Worm (Caenorhabditis elegans): ENCODE results near the gene C28H8.8.

The C28H8.8 gene

DNA sequence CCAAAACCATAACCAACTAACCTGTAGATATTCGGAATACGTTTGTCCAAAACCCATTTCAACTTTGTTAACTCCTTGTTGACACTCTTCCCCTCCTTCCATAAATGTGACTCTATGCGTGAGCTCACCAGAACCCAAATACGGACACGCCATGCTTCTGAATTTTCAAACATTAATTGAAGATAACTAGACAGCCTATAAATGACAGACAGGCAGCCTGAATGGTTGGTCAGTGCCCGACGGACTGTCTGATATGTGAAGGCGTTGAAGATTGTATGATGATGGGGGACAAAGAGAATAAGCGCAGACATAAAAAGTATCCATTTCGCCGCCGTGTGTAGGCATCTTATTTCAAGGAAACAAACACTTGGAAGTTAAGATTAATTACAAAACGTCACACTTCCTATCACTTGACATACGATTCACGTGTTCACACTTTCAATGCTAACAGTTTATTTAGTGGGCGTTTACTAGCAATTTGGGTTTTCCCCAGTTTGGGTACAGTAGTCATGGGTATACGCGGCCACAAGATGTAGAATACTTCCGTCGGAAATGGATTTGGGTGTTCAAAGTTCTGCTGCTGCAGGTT is 31.3 kb upstream of the C28H8.8 start, which contains the start of the genes tdo-2 and C28H8.2:
Gene tdo-2, minus strand, starts transcription at position 157 of the 589 bp plus-strand sequence.
Gene C28H8.2, plus strand, starts transcription at position 524 of the 589 bp plus-strand sequence.
- TF ChIP-seq zip-2 (tag; optimal IDR thresholded peaks at IDR 0.05) = no peak
- TF ChIP-seq mxl-2 (GFP tag; conservative IDR thresholded peaks at IDR 0.05) = no peak
- TF ChIP-seq skn-1 (tag; optimal IDR thresholded peaks at IDR 0.05) = no peak
- no peak for TF ChIP-seq ZK546.5 (tag; optimal IDR thresholded peaks at IDR 0.05)
- peak; percentile 81 for TF ChIP-seq ceh-20 (GFP tag; IDR thresholded peaks at IDR 0.05)
- TF ChIP-seq nhr-6 (tag; optimal IDR thresholded peaks at IDR 0.05) = no peak
- peak; percentile 0 for TF ChIP-seq nhr-10 (tag; optimal IDR thresholded peaks at IDR 0.05)
- peak; percentile 70 for TF ChIP-seq nhr-25 (tag; optimal IDR thresholded peaks at IDR 0.05; ENCODE audit: borderline replicate concordance, insufficient read depth)
- no peak for TF ChIP-seq ceh-62 (tag; optimal IDR thresholded peaks at IDR 0.05)
- TF ChIP-seq F49E8.2 (tag; optimal IDR thresholded peaks at IDR 0.05; ENCODE audit: borderline replicate concordance) = no peak
- TF ChIP-seq nhr-28 (tag; optimal IDR thresholded peaks at IDR 0.05) = peak; percentile 85
- peak; percentile 38 to 85 for TF ChIP-seq mdl-1 (tag; optimal IDR thresholded peaks at IDR 0.05)
- peak; percentile 84 for TF ChIP-seq hlh-30 (tag; optimal IDR thresholded peaks at IDR 0.05; ENCODE audit: insufficient read depth)
- TF ChIP-seq tra-1 (GFP tag; IDR thresholded peaks at IDR 0.05) = peak; percentile 55; the same call in 1 of the 2 replicates
- TF ChIP-seq pha-4 (GFP tag; IDR thresholded peaks at IDR 0.05) = no peak
- no peak for TF ChIP-seq pha-4 (tag; optimal IDR thresholded peaks at IDR 0.05)
- no peak for TF ChIP-seq F37D6.2 (tag; optimal IDR thresholded peaks at IDR 0.05)
- no peak for TF ChIP-seq duxl-1 (tag; optimal IDR thresholded peaks at IDR 0.05; ENCODE audit: poor library complexity)
- no peak for TF ChIP-seq ztf-11 (tag; optimal IDR thresholded peaks at IDR 0.05)
- no peak for TF ChIP-seq dmd-9 (GFP tag; IDR thresholded peaks at IDR 0.05)
- TF ChIP-seq dve-1 (tag; optimal IDR thresholded peaks at IDR 0.05; ENCODE audit: insufficient read depth) = peak; percentile 60
- no peak for TF ChIP-seq lir-3 (tag; optimal IDR thresholded peaks at IDR 0.05)
- TF ChIP-seq ama-1 (optimal IDR thresholded peaks at IDR 0.05) = peak; percentile 56
- TF ChIP-seq ces-1 (GFP tag; optimal IDR thresholded peaks at IDR 0.05) = no peak
- peak; percentile 84 for TF ChIP-seq cey-2 (tag; optimal IDR thresholded peaks at IDR 0.05; ENCODE audit: borderline replicate concordance, insufficient read depth)
- peak; percentile 85 for TF ChIP-seq nhr-48 (tag; optimal IDR thresholded peaks at IDR 0.05)
- TF ChIP-seq mep-1 (tag; optimal IDR thresholded peaks at IDR 0.05) = peak; percentile 29
- no peak for TF ChIP-seq snpc-1.2 (GFP tag; IDR thresholded peaks at IDR 0.05)
- no peak for TF ChIP-seq set-16 (GFP tag; IDR thresholded peaks at IDR 0.05)
- no peak for TF ChIP-seq nhr-42 (GFP tag; IDR thresholded peaks at IDR 0.05)
- peak in 1 of 2 experiments; percentile 99 for TF ChIP-seq unc-62 (GFP tag; optimal IDR thresholded peaks at IDR 0.05 in 1 of 2)
- no peak for TF ChIP-seq unc-62 (tag; optimal IDR thresholded peaks at IDR 0.05)
- TF ChIP-seq mxl-3 (GFP tag; optimal IDR thresholded peaks at IDR 0.05) = peak; percentile 86
- TF ChIP-seq zip-11 (GFP tag; IDR thresholded peaks at IDR 0.05) = no peak
- no peak for TF ChIP-seq sdz-12 (GFP tag; optimal IDR thresholded peaks at IDR 0.05)
- no peak for TF ChIP-seq nhr-11 (tag; optimal IDR thresholded peaks at IDR 0.05)
- no peak for TF ChIP-seq Y75B8A.6 (GFP tag; IDR thresholded peaks at IDR 0.05)
- no peak for TF ChIP-seq madf-5 (GFP tag; IDR thresholded peaks at IDR 0.05)
- peak; percentile 6 for TF ChIP-seq dpl-1 (GFP tag; optimal IDR thresholded peaks at IDR 0.05)
- no peak for TF ChIP-seq lin-29 (GFP tag; IDR thresholded peaks at IDR 0.05)
- no peak for TF ChIP-seq nhr-111 (GFP tag; optimal IDR thresholded peaks at IDR 0.05)
- TF ChIP-seq spr-1 (tag; optimal IDR thresholded peaks at IDR 0.05) = no peak
- no peak for TF ChIP-seq tag-97 (GFP tag; IDR thresholded peaks at IDR 0.05)
- no peak for TF ChIP-seq daf-12 (tag; optimal IDR thresholded peaks at IDR 0.05)
- no peak for TF ChIP-seq Y48G9A.11 (GFP tag; IDR thresholded peaks at IDR 0.05)
- peak; percentile 44 for TF ChIP-seq gei-8 (GFP tag; optimal IDR thresholded peaks at IDR 0.05)
- TF ChIP-seq lin-38 (GFP tag; IDR thresholded peaks at IDR 0.05) = no peak
- peak; percentile 9; the same call in 1 of the 2 replicates for TF ChIP-seq T26A8.4 (GFP tag; IDR thresholded peaks at IDR 0.05)
- peak in 1 of 2 experiments; percentile 67 for TF ChIP-seq lsy-2 (tag; optimal IDR thresholded peaks at IDR 0.05)
- no peak for TF ChIP-seq dmd-8 (GFP tag; IDR thresholded peaks at IDR 0.05)
- TF ChIP-seq hmg-1.1 (GFP tag; IDR thresholded peaks at IDR 0.05) = no peak
